Worm (Caenorhabditis elegans) whole organism, L3 larva: ENCODE measurements around the gene sec-20.

ENCODE experiments used
- R02D3.7 ChIP-seq: fragments of 150-350 bp; optimal IDR thresholded peaks from 2 replicates; lab custom pipeline; 2014; ENCODE audit warnings: missing biosample characterization, missing genetic modification characterization
- aly-2 ChIP-seq: fragments of 150-350 bp; optimal IDR thresholded peaks from 2 replicates; lab custom pipeline; 2014; ENCODE audit warnings: missing biosample characterization, missing genetic modification characterization
- ceh-16 ChIP-seq: sonication (generic microtip); optimal IDR thresholded peaks from 2 replicates; lab custom pipeline; 2017; ENCODE audit warnings: missing biosample characterization, missing genetic modification characterization
- ceh-9 ChIP-seq: sonication (generic microtip); optimal IDR thresholded peaks from 2 replicates; lab custom pipeline; 2018; ENCODE audit warnings: missing biosample characterization, missing genetic modification characterization
- daf-12 ChIP-seq: fragments of 150-350 bp; optimal IDR thresholded peaks from 2 replicates; lab custom pipeline; 2014; ENCODE audit warnings: missing biosample characterization, missing genetic modification reagents, missing genetic modification characterization
- egl-5 ChIP-seq: fragments of 150-350 bp; optimal IDR thresholded peaks from 2 replicates; lab custom pipeline; 2017; ENCODE audit warnings: missing biosample characterization, missing genetic modification reagents, missing genetic modification characterization, inconsistent platforms
- elt-1 ChIP-seq: fragments of 150-350 bp; optimal IDR thresholded peaks from 2 replicates; lab custom pipeline; 2014; ENCODE audit warnings: missing biosample characterization, missing genetic modification characterization
- elt-2 ChIP-seq: sonication (generic microtip); optimal IDR thresholded peaks from 2 replicates; lab custom pipeline; 2016; ENCODE audit warnings: missing genetic modification reagents, mild to moderate bottlenecking, missing genetic modification characterization, missing compliant biosample characterization
- elt-3 ChIP-seq, 3 experiments: fragments of 150-350 bp in 1 of 3; sonication (generic microtip) in 2 of 3; optimal IDR thresholded peaks; 2 replicates in 2 of 3; 4 replicates in 1 of 3; lab custom pipeline; 2014 to 2017; ENCODE audit warnings: missing biosample characterization in 3 of 3, missing genetic modification characterization in 3 of 3
- eor-1 ChIP-seq, 2 experiments: fragments of 150-350 bp; optimal IDR thresholded peaks; 2 replicates each; lab custom pipeline; 2014 to 2018; ENCODE audit warnings: missing biosample characterization in 2 of 2, missing genetic modification characterization in 2 of 2
- hmg-11 ChIP-seq: sonication (generic microtip); optimal IDR thresholded peaks from 2 replicates; lab custom pipeline; 2016; ENCODE audit warnings: missing genetic modification characterization, missing compliant biosample characterization
- jun-1 ChIP-seq: fragments of 150-350 bp; optimal IDR thresholded peaks from 2 replicates; lab custom pipeline; 2014; ENCODE audit warnings: missing biosample characterization, missing genetic modification reagents, missing genetic modification characterization
- lin-15B ChIP-seq: fragments of 150-350 bp; optimal IDR thresholded peaks from 2 replicates; lab custom pipeline; 2014; ENCODE audit warnings: missing biosample characterization, missing genetic modification characterization
- lin-39 ChIP-seq: fragments of 150-350 bp; optimal IDR thresholded peaks from 2 replicates; lab custom pipeline; 2018; ENCODE audit warnings: missing biosample characterization, missing genetic modification reagents, missing genetic modification characterization
- mdl-1 ChIP-seq: fragments of 150-350 bp; optimal IDR thresholded peaks from 2 replicates; lab custom pipeline; 2014; ENCODE audit warnings: missing biosample characterization, missing genetic modification characterization
- mml-1 ChIP-seq: fragments of 150-350 bp; sonication (generic microtip); optimal IDR thresholded peaks from 3 replicates; lab custom pipeline; 2014; ENCODE audit warnings: missing biosample characterization, missing genetic modification characterization
- nhr-11 ChIP-seq: fragments of 150-350 bp; optimal IDR thresholded peaks from 2 replicates; lab custom pipeline; 2014; ENCODE audit warnings: missing biosample characterization, missing genetic modification characterization
- nhr-25 ChIP-seq: sonication (generic microtip); optimal IDR thresholded peaks from 2 replicates; lab custom pipeline; 2017; ENCODE audit warnings: missing biosample characterization, missing genetic modification characterization
- nhr-28 ChIP-seq: fragments of 150-350 bp; optimal IDR thresholded peaks from 2 replicates; lab custom pipeline; 2014; ENCODE audit warnings: missing biosample characterization, missing genetic modification characterization
- nhr-76 ChIP-seq: fragments of 150-350 bp; sonication (generic microtip); optimal IDR thresholded peaks from 5 replicates; lab custom pipeline; 2014; ENCODE audit warnings: missing biosample characterization, missing genetic modification characterization
- nhr-77 ChIP-seq: fragments of 150-350 bp; optimal IDR thresholded peaks from 2 replicates; lab custom pipeline; 2014; ENCODE audit warnings: missing biosample characterization, missing genetic modification characterization
- pha-4 ChIP-seq: fragments of 150-350 bp; optimal IDR thresholded peaks from 2 replicates; lab custom pipeline; 2014; ENCODE audit warnings: missing biosample characterization, missing genetic modification reagents, missing genetic modification characterization
- pqm-1 ChIP-seq: fragments of 150-350 bp; optimal IDR thresholded peaks from 2 replicates; lab custom pipeline; 2017; ENCODE audit warnings: missing biosample characterization, missing genetic modification characterization, inconsistent platforms
- sea-2 ChIP-seq: fragments of 150-350 bp; sonication (generic microtip); optimal IDR thresholded peaks from 4 replicates; lab custom pipeline; 2014; ENCODE audit warnings: missing biosample characterization, missing genetic modification reagents, missing genetic modification characterization
- skn-1 ChIP-seq: fragments of 150-350 bp; optimal IDR thresholded peaks from 2 replicates; lab custom pipeline; 2014; ENCODE audit warnings: missing biosample characterization, missing genetic modification characterization
- snpc-4 ChIP-seq: fragments of 150-350 bp; optimal IDR thresholded peaks from 2 replicates; lab custom pipeline; 2014; ENCODE audit warnings: missing biosample characterization, missing genetic modification characterization
- tbx-2 ChIP-seq: sonication (generic microtip); optimal IDR thresholded peaks from 2 replicates; lab custom pipeline; 2016; ENCODE audit warnings: mild to moderate bottlenecking, missing genetic modification characterization, missing compliant biosample characterization
- unc-39 ChIP-seq: sonication (generic microtip); optimal IDR thresholded peaks from 4 replicates; lab custom pipeline; 2017; ENCODE audit warnings: missing biosample characterization, missing genetic modification characterization
- ztf-4 ChIP-seq: fragments of 150-350 bp; optimal IDR thresholded peaks from 2 replicates; lab custom pipeline; 2014; ENCODE audit warnings: missing biosample characterization, missing genetic modification characterization

Gene sec-20

DNA sequence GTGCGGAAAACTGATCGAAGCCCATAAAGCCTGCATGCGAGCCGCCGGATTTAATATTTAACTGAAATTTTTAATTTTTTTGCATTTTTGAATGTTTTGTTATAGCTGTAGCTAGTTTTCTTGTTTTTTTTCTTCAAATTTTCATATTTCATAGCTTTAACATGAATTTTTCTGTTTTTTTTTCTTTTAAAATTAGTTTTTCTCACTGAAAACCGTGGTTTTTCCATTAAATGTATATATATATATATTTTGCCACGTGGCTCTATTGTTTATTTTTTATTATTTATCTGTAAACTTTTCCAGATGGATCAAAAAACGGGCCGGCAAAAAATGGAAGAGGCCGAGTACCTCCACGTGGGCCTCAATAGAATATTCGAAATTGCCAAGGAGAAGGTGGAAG, at the start of gene sec-20:
TSS of gene sec-20 (plus strand) at position 301 of the 400 bp plus-strand sequence.
- TF ChIP-seq ceh-9 (tag; lab: Kevin White, UChicago) = no peak
- no peak for TF ChIP-seq nhr-11 (tag; lab: Kevin White, UChicago)
- TF ChIP-seq skn-1 (tag; lab: Kevin White, UChicago) = no peak
- no peak for TF ChIP-seq snpc-4
- no peak for TF ChIP-seq nhr-77 (tag; lab: Kevin White, UChicago)

DNA sequence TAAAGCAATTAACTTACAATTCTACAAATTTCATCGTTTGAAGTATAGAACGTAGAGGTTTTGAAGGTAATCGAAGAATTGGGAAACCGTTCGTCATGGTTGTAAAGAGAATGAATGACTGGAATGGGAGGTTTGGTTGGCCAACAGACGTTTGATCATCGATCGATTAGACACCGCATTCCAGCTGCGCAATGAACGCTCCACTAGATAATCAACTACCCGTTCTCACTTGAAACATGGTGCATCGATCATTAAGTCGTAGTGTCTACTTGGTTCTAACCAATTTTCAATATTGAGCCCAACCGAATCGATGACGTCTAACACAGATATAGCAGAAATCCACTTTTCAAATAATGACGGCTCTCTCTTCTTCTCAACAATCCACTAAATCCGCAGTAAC, 48.8 kb upstream of the sec-20 start, which contains the start of gene fbxb-82:
TSS of gene fbxb-82 (minus strand) at position 101 of the 400 bp plus-strand sequence.
- TF ChIP-seq tbx-2 (tag; lab: Kevin White, UChicago) (no peak), nhr-11 (tag; lab: Kevin White, UChicago) (no peak), sea-2 (no peak), ceh-16 (tag; lab: Kevin White, UChicago) (no peak), R02D3.7 (tag; lab: Kevin White, UChicago) (no peak), nhr-28 (no peak), hmg-11 (tag; lab: Kevin White, UChicago) (no peak), elt-2 (no peak), nhr-77 (tag; lab: Kevin White, UChicago) (no peak), eor-1 (tag; optimal IDR thresholded peaks at IDR 0.05; lab: Kevin White, UChicago) (no peak), mdl-1 (tag; lab: Kevin White, UChicago) (no peak)

ce11 chrIII:145078-145477, 46.8 kb upstream of the sec-20 start, which contains the start of the genes T17A3.12 and fbxb-83:
T17A3.12 (minus strand) TSS chrIII:145178.
fbxb-83 (minus strand) TSS chrIII:145211.
- TF ChIP-seq aly-2 (no peak), egl-5 (tag; lab: Kevin White, UChicago) (no peak), eor-1 (tag; optimal IDR thresholded peaks at IDR 0.05; lab: Kevin White, UChicago) (no peak), skn-1 (tag; lab: Kevin White, UChicago) (no peak), elt-1 (tag; lab: Kevin White, UChicago) (no peak), sea-2 (no peak), lin-15B (tag; lab: Kevin White, UChicago) (no peak), ceh-16 (tag; lab: Kevin White, UChicago) (no peak), ceh-9 (tag; lab: Kevin White, UChicago) (no peak)

DNA sequence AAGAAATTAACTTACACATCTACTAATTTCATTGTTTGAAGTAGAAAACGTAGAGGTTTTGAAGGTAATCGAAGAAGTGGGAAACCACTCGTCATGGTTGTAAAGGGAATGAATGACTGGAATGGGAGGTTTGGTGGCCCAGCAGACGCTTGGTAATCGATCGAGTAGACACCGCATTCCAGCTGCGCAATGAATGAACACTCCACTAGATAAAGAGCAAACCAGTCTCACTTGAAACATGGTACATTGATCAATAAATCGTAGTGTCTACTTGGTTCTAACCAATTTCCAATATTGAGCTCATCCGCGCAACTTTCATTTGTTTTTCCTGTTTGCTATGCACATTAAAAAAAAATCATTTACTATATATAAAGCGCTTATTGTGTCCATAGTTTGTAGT, 45.5 kb upstream of the sec-20 start, which contains the start of gene fbxb-84:
TSS of gene fbxb-84 (minus strand) at position 101 of the 400 bp plus-strand sequence.
- TF ChIP-seq lin-39 (no peak), elt-1 (tag; lab: Kevin White, UChicago) (no peak), egl-5 (tag; lab: Kevin White, UChicago) (no peak), mml-1 (no peak), daf-12 (tag; lab: Kevin White, UChicago) (no peak), jun-1 (tag; lab: Kevin White, UChicago) (no peak), ceh-9 (tag; lab: Kevin White, UChicago) (no peak), sea-2 (no peak), pha-4 (tag; lab: Kevin White, UChicago) (no peak)

DNA sequence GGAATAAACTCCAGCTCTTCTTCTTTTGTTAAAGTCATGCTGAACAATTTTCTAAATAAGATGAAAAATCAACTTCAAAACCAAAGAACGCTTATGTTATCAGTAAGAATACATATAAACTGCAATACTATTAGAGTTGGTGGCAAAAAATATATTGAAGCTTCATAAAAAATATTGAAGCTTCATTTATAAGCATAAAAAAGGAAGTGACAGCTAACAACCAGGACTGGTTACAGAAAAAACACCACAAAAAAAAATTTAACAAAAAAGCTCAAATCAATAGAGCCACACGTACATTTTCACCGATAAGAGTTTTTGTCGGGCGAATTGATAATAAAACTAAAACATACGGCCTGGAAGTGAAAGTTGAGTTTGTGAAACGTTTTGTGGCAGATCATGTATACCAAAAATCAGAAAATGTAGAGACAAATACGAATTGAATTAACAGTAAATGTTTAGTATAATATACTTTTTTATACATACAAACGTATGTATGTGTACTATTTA, 44.3 kb upstream of the sec-20 start, which contains the start of gene sqst-5:
TSS of gene sqst-5 (minus strand) at position 51 of the 507 bp plus-strand sequence.
- no peak for TF ChIP-seq daf-12 (tag; lab: Kevin White, UChicago)
- TF ChIP-seq hmg-11 (tag; lab: Kevin White, UChicago) = no peak
- peak; percentile 59 for TF ChIP-seq pqm-1 (tag; lab: Kevin White, UChicago)
- peak; percentile 76 for TF ChIP-seq elt-2

ce11 chrIII:149132-149531, 42.8 kb upstream of the sec-20 start:
- TF ChIP-seq mml-1 (no peak), elt-2 (no peak), R02D3.7 (tag; lab: Kevin White, UChicago) (no peak), tbx-2 (tag; lab: Kevin White, UChicago) (no peak), ztf-4 (tag; lab: Kevin White, UChicago) (no peak), unc-39 (tag; lab: Kevin White, UChicago) (no peak), nhr-25 (tag; lab: Kevin White, UChicago) (no peak), hmg-11 (tag; lab: Kevin White, UChicago) (no peak), nhr-76 (tag; lab: Kevin White, UChicago) (no peak), elt-3 (tag; optimal IDR thresholded peaks at IDR 0.05; lab: Kevin White, UChicago) (no peak)
